Fruit fly (Drosophila melanogaster): ENCODE measurements around the gene CG14331.

DNA sequence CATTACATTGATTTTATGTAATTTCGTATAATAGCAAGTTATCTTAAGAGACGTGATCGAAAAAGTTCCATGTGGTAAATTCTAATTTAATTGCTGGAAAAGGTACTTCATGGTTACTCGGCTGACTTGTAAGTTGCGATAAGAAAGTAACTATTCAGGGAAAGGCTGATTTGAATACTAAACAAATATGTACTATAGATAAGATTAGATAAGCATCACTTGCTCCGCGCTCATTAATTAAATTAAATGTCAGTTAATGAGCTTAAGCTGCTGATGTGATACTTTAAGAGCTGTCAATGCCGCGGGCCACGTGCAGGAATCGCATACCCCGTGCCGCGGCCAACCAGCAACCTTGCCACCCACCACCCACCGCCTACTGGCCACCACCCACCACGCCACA is 40.4 kb downstream of the CG14331 start:
- TF ChIP-seq CG6854 (GFP tag; optimal IDR thresholded peaks at IDR 0.05) = no peak
- TF ChIP-seq lz (GFP tag; optimal IDR thresholded peaks at IDR 0.05) = no peak
- TF ChIP-seq CG6276 (GFP tag; optimal IDR thresholded peaks at IDR 0.05) = no peak
- TF ChIP-seq CG34406 (GFP tag; optimal IDR thresholded peaks at IDR 0.05) = no peak
- no peak for TF ChIP-seq ss (GFP tag; optimal IDR thresholded peaks at IDR 0.05)
- TF ChIP-seq Blimp-1 (GFP tag; optimal IDR thresholded peaks at IDR 0.05) = no peak
- TF ChIP-seq Eip93F (GFP tag; optimal IDR thresholded peaks at IDR 0.05) = no peak
- no peak for TF ChIP-seq CG6808 (GFP tag; optimal IDR thresholded peaks at IDR 0.05)
- no peak for TF ChIP-seq CG11902 (GFP tag; optimal IDR thresholded peaks at IDR 0.05)
